Worm (Caenorhabditis elegans): ENCODE measurements around the gene clec-85.

ce11 chrIV:2809208-2809607 lies 41.5 kb upstream of the clec-85 start, which contains the start of gene Y54G2A.76:
- TF ChIP-seq ama-1 (optimal IDR thresholded peaks at IDR 0.05) (no peak), B0310.2 (tag; optimal IDR thresholded peaks at IDR 0.05) (no peak), hmbx-1 (tag; optimal IDR thresholded peaks at IDR 0.05) (no peak), flt-1 (GFP tag; IDR thresholded peaks at IDR 0.05) (no peak), pes-1 (GFP tag; IDR thresholded peaks at IDR 0.05) (no peak), aly-1 (tag; optimal IDR thresholded peaks at IDR 0.05) (no peak), ceh-13 (GFP tag; optimal IDR thresholded peaks at IDR 0.05) (no peak), tbx-37 (GFP tag; conservative IDR thresholded peaks at IDR 0.05) (no peak)
